Fruit fly (Drosophila melanogaster) whole organism, prepupa: Measurements from ENCODE around the gene Cog2.

Source experiments
- CG10631 ChIP-seq: fragments of 200-800 bp; sonication (Bioruptor generic); optimal IDR thresholded peaks from 2 replicates; lab custom pipeline; 2016; ENCODE audit warnings: missing biosample characterization, missing genetic modification characterization
- CG10669 ChIP-seq: fragments of 200-800 bp; sonication (Bioruptor generic); optimal IDR thresholded peaks from 3 replicates; lab custom pipeline; 2018; ENCODE audit warnings: missing biosample characterization, mild to moderate bottlenecking, missing genetic modification characterization, moderate library complexity
- CG11294 ChIP-seq: fragments of 200-800 bp; sonication (Bioruptor generic); IDR thresholded peaks from 2 replicates; pipeline ENCODE4 v1.3.6; 2022; ENCODE audit warnings: missing biosample characterization, missing genetic modification characterization
- CG11762 ChIP-seq: fragments of 200-800 bp; sonication (Bioruptor generic); optimal IDR thresholded peaks from 3 replicates; lab custom pipeline; 2016; ENCODE audit warnings: missing biosample characterization, missing genetic modification characterization; ENCODE audit not compliant: insufficient read depth
- CG11902 ChIP-seq: fragments of 200-800 bp; sonication (Bioruptor generic); optimal IDR thresholded peaks from 3 replicates; lab custom pipeline; 2016; ENCODE audit warnings: missing biosample characterization, missing genetic modification characterization
- CG15336 ChIP-seq: fragments of 200-800 bp; sonication (Bioruptor generic); IDR thresholded peaks from 2 replicates; pipeline ENCODE4 v1.3.6; 2022; ENCODE audit warnings: missing biosample characterization, missing genetic modification characterization
- CG16779 ChIP-seq: fragments of 200-800 bp; sonication (Bioruptor generic); optimal IDR thresholded peaks from 3 replicates; lab custom pipeline; 2017; ENCODE audit warnings: missing biosample characterization, mild to moderate bottlenecking, missing genetic modification characterization
- CG3032 ChIP-seq: fragments of 200-800 bp; optimal IDR thresholded peaks from 2 replicates; lab custom pipeline; 2019; ENCODE audit warnings: missing biosample characterization, mild to moderate bottlenecking, missing genetic modification characterization, moderate library complexity
- CG31627 ChIP-seq: fragments of 200-800 bp; sonication (Bioruptor generic); optimal IDR thresholded peaks from 3 replicates; lab custom pipeline; 2016; ENCODE audit warnings: missing biosample characterization, missing genetic modification characterization
- CG3919 ChIP-seq: fragments of 200-800 bp; sonication (Bioruptor generic); optimal IDR thresholded peaks from 3 replicates; lab custom pipeline; 2016; ENCODE audit warnings: missing biosample characterization, missing genetic modification characterization
- CG4318 ChIP-seq: fragments of 200-800 bp; sonication (Bioruptor generic); optimal IDR thresholded peaks from 3 replicates; lab custom pipeline; 2017; ENCODE audit warnings: missing biosample characterization, mild to moderate bottlenecking, missing genetic modification characterization
- CG6163 ChIP-seq: fragments of 200-800 bp; sonication (Bioruptor generic); IDR thresholded peaks from 3 replicates; pipeline ENCODE4 v1.3.6; 2022; ENCODE audit warnings: missing biosample characterization, missing genetic modification characterization
- CG6792 ChIP-seq: fragments of 200-800 bp; sonication (Bioruptor generic); optimal IDR thresholded peaks from 3 replicates; lab custom pipeline; 2016; ENCODE audit warnings: missing biosample characterization, missing genetic modification characterization
- CG6808 ChIP-seq: fragments of 200-800 bp; sonication (Bioruptor generic); optimal IDR thresholded peaks from 3 replicates; lab custom pipeline; 2017; ENCODE audit warnings: missing biosample characterization, missing genetic modification characterization, mild to moderate bottlenecking, moderate library complexity, missing genetic modification reagents
- CG6854 ChIP-seq: fragments of 200-800 bp; sonication (Bioruptor generic); optimal IDR thresholded peaks from 2 replicates; lab custom pipeline; 2017; ENCODE audit warnings: missing biosample characterization, mild to moderate bottlenecking, missing genetic modification characterization
- CG7368 ChIP-seq: fragments of 200-800 bp; sonication (Bioruptor generic); optimal IDR thresholded peaks from 3 replicates; lab custom pipeline; 2016; ENCODE audit warnings: missing biosample characterization, missing genetic modification characterization
- CG8119 ChIP-seq: fragments of 200-800 bp; sonication (Bioruptor generic); IDR thresholded peaks from 3 replicates; pipeline ENCODE4 v1.3.6; 2022; ENCODE audit warnings: missing biosample characterization, missing genetic modification characterization
- CG8632 ChIP-seq: fragments of 200-800 bp; sonication (Bioruptor generic); optimal IDR thresholded peaks from 3 replicates; lab custom pipeline; 2016; ENCODE audit warnings: missing biosample characterization, missing genetic modification characterization
- CG9139 ChIP-seq: fragments of 200-800 bp; sonication (Bioruptor generic); optimal IDR thresholded peaks from 3 replicates; lab custom pipeline; 2017; ENCODE audit warnings: missing biosample characterization, mild to moderate bottlenecking, missing genetic modification characterization
- Eip75B ChIP-seq: fragments of 200-800 bp; sonication (Bioruptor generic); optimal IDR thresholded peaks from 3 replicates; lab custom pipeline; 2016; ENCODE audit warnings: missing biosample characterization, missing genetic modification characterization
- Eip78C ChIP-seq: fragments of 200-800 bp; sonication (Bioruptor generic); peaks from one replicate; lab custom pipeline; 2016; ENCODE audit warnings: missing biosample characterization, missing genetic modification characterization
- Ets21C ChIP-seq: fragments of 200-800 bp; sonication (Bioruptor generic); optimal IDR thresholded peaks from 3 replicates; lab custom pipeline; 2016; ENCODE audit warnings: missing biosample characterization, missing genetic modification characterization
- Gug ChIP-seq: fragments of 200-800 bp; sonication (Bioruptor generic); IDR thresholded peaks from 2 replicates; pipeline ENCODE4 v1.3.6; 2022; ENCODE audit warnings: missing biosample characterization, missing genetic modification characterization
- Hr38 ChIP-seq: sonication (Bioruptor generic); optimal IDR thresholded peaks from 2 replicates; lab custom pipeline; 2016; ENCODE audit warnings: missing biosample characterization, missing genetic modification characterization
- Hr39 ChIP-seq: fragments of 200-800 bp; sonication (Bioruptor generic); optimal IDR thresholded peaks from 2 replicates; lab custom pipeline; 2016; ENCODE audit warnings: missing biosample characterization, missing genetic modification characterization
- Lpt ChIP-seq: fragments of 200-800 bp; sonication (Bioruptor generic); optimal IDR thresholded peaks from 3 replicates; lab custom pipeline; 2016; ENCODE audit warnings: missing biosample characterization, missing genetic modification characterization
- Met ChIP-seq: fragments of 200-800 bp; sonication (Bioruptor generic); optimal IDR thresholded peaks from 3 replicates; lab custom pipeline; 2016; ENCODE audit warnings: missing biosample characterization, missing genetic modification characterization
- OdsH ChIP-seq: fragments of 200-800 bp; sonication (Bioruptor generic); optimal IDR thresholded peaks from 3 replicates; lab custom pipeline; 2016; ENCODE audit warnings: missing biosample characterization, missing genetic modification characterization
- Smox ChIP-seq: fragments of 200-800 bp; sonication (Bioruptor generic); optimal IDR thresholded peaks from 3 replicates; lab custom pipeline; 2016; ENCODE audit warnings: missing biosample characterization, missing genetic modification characterization
- Sox102F ChIP-seq: fragments of 200-800 bp; sonication (Bioruptor generic); optimal IDR thresholded peaks from 2 replicates; lab custom pipeline; 2016; ENCODE audit warnings: missing biosample characterization, mild to moderate bottlenecking, missing genetic modification characterization
- achi ChIP-seq: fragments of 200-800 bp; sonication (Bioruptor generic); optimal IDR thresholded peaks from 3 replicates; lab custom pipeline; 2016; ENCODE audit warnings: missing biosample characterization, missing genetic modification characterization
- acj6 ChIP-seq: fragments of 200-800 bp; sonication (Bioruptor generic); optimal IDR thresholded peaks from 3 replicates; lab custom pipeline; 2016; ENCODE audit warnings: missing biosample characterization, missing genetic modification characterization
- cyc ChIP-seq: fragments of 200-800 bp; sonication (Bioruptor generic); optimal IDR thresholded peaks from 3 replicates; lab custom pipeline; 2016; ENCODE audit warnings: missing biosample characterization, missing genetic modification characterization
- dac ChIP-seq: fragments of 200-800 bp; sonication (Bioruptor generic); optimal IDR thresholded peaks from 2 replicates; lab custom pipeline; 2017; ENCODE audit warnings: missing biosample characterization, mild to moderate bottlenecking, missing genetic modification characterization
- dsx ChIP-seq: fragments of 200-800 bp; optimal IDR thresholded peaks from 3 replicates; lab custom pipeline; 2019; ENCODE audit warnings: missing biosample characterization, mild to moderate bottlenecking, missing genetic modification characterization, moderate library complexity; ENCODE audit not compliant: poor library complexity, severe bottlenecking
- eg ChIP-seq: fragments of 200-800 bp; sonication (Bioruptor generic); IDR thresholded peaks from 3 replicates; pipeline ENCODE4 v1.3.6; 2022; ENCODE audit warnings: missing biosample characterization, missing genetic modification characterization
- esn ChIP-seq: fragments of 200-800 bp; sonication (Bioruptor generic); optimal IDR thresholded peaks from 2 replicates; lab custom pipeline; 2016; ENCODE audit warnings: missing biosample characterization, mild to moderate bottlenecking, missing genetic modification characterization, moderate library complexity
- fd59A ChIP-seq: fragments of 200-800 bp; sonication (Bioruptor generic); optimal IDR thresholded peaks from 2 replicates; lab custom pipeline; 2017; ENCODE audit warnings: missing biosample characterization, mild to moderate bottlenecking, missing genetic modification characterization, missing genetic modification reagents
- fd85E ChIP-seq: fragments of 200-800 bp; sonication (Bioruptor generic); optimal IDR thresholded peaks from 3 replicates; lab custom pipeline; 2016; ENCODE audit warnings: missing biosample characterization, missing genetic modification characterization
- net ChIP-seq: fragments of 200-800 bp; sonication (Bioruptor generic); optimal IDR thresholded peaks from 3 replicates; lab custom pipeline; 2016; ENCODE audit warnings: missing biosample characterization, missing genetic modification characterization
- pdm3 ChIP-seq: fragments of 200-800 bp; sonication (Bioruptor generic); optimal IDR thresholded peaks from 3 replicates; lab custom pipeline; 2016; ENCODE audit warnings: missing biosample characterization, missing genetic modification characterization
- salr ChIP-seq, 2 experiments: fragments of 200-800 bp; sonication (Bioruptor generic); optimal IDR thresholded peaks; 3 replicates each; lab custom pipeline; 2016 to 2018; ENCODE audit warnings: missing biosample characterization in 2 of 2, missing genetic modification characterization in 2 of 2, mild to moderate bottlenecking in 1 of 2
- ss ChIP-seq, 2 experiments: fragments of 200-800 bp; sonication (Bioruptor generic); optimal IDR thresholded peaks; 2 replicates in 1 of 2; 3 replicates in 1 of 2; lab custom pipeline; 2017 to 2018; ENCODE audit warnings: mild to moderate bottlenecking in 2 of 2, missing biosample characterization in 2 of 2, missing genetic modification characterization in 2 of 2, moderate library complexity in 1 of 2
- svp ChIP-seq: fragments of 200-800 bp; sonication (Bioruptor generic); peaks from one replicate; lab custom pipeline; 2016; ENCODE audit warnings: missing biosample characterization, missing genetic modification characterization
- topi ChIP-seq: fragments of 200-800 bp; sonication (Bioruptor generic); optimal IDR thresholded peaks from 3 replicates; lab custom pipeline; 2016; ENCODE audit warnings: missing biosample characterization, missing genetic modification characterization
- vri ChIP-seq: fragments of 200-800 bp; sonication (Bioruptor generic); optimal IDR thresholded peaks from 3 replicates; lab custom pipeline; 2016; ENCODE audit warnings: missing biosample characterization, mild to moderate bottlenecking, missing genetic modification characterization

Cog2 gene

DNA sequence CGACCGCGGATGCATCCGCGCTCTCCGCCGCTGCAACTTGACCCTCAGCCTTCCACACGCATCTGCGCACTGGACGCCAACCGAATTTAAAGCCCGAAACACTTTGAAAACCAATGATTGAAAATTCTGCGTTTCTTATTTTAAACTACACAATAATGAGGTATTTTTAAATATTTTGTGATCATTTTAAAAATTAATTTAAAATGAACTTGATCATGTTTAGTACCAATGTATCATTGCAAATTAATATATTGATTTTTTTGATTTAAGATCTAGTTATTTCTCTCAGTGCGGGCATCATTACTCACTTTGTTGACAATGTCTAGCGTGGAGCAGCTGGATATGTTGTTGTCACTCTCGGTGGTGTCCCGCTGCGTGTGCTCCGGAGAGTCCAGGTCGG is 5.4 kb upstream of the Cog2 start (continued):
- TF ChIP-seq Eip78C (GFP tag; lab: Kevin White, UChicago): peak; percentile 73
- TF ChIP-seq CG6163 (GFP tag; lab: Robert Waterston, UW): peak; percentile 60; the same call in 2 of the 3 replicates

DNA sequence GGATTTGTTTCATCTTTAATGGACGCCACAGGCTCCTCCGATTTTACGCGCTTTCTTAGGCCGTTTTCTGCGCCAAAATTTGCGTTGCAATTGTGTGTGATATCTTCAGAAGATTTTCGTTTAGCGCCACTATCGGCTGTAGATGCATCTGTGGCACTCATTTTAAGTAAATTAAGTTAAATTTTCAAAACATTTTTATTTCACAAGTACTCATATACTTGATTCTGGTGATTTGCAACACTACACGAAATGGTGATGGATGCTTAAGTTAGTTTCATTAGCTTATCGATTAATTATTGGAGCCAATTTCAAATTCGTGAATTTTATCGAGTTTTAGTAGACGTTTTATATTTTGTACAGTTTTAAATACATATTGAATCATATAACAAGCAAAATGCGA is 2.2 kb upstream of the Cog2 start, which contains the start of gene CG6171:
CG6171 (minus strand) TSS at position 250 of the 400 bp plus-strand sequence.
- TF ChIP-seq vri: no peak
- TF ChIP-seq CG6792 (GFP tag; lab: Kevin White, UChicago): no peak
- TF ChIP-seq CG11762 (GFP tag; lab: Kevin White, UChicago): no peak
- peak; percentile 52 for TF ChIP-seq Eip78C (GFP tag; lab: Kevin White, UChicago)
- TF ChIP-seq Ets21C: no peak
- peak; percentile 34 for TF ChIP-seq esn

DNA sequence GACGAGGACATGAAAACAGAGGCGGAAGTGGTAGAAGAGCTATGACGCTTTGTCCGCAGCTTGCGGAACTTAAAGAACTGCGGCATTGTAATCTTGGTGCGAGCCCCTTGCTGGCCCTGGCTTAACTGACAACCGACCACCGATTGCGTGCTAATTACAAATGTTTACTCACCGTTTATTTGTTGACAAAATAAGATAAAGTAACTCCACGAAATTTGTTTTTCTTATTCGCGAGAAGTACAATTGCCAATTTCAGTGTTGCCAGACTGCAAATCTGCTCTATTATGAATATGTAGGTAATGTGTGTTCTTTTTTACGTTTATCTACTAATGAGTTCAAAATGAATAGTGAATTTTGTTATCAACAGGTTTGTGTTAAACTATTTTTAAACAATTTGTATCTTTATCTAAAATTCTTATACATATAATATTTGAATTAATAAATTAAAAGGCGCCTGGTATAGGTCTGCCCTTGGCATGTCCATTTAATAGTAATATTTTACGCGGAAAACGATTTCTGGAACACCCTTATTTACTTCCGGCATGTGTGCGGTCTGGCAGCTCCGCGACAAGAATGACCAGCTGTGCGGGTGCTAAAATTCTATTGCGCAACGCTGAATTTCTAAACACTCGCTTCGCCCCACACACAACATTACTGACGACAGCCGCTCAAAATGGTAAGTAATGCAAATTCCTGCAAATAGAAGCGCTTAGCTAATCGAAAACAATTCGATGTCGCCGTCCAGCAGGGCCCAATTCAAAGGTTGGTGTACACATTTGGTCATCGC is 4.6 kb downstream of the Cog2 start, which contains the start of the genes Atg4b and Hibch:
Atg4b (minus strand) TSS at position 280 of the 787 bp plus-strand sequence.
Hibch (plus strand) TSS at position 585 of the 787 bp plus-strand sequence.
- TF ChIP-seq cyc (GFP tag; lab: Kevin White, UChicago) (peak; percentile 83), CG3032 (tag; lab: Kevin White, UChicago) (peak; percentile 91), CG9139 (GFP tag; lab: Kevin White, UChicago) (no peak), Eip78C (GFP tag; lab: Kevin White, UChicago) (peak; percentile 82), topi (GFP tag; lab: Kevin White, UChicago) (peak; percentile 62), Eip75B (GFP tag; lab: Kevin White, UChicago) (no peak), dac (peak; percentile 72), pdm3 (GFP tag; lab: Kevin White, UChicago) (no peak), CG10631 (peak; percentile 90), Gug (GFP tag; lab: Robert Waterston, UW) (peak; percentile 83), CG15336 (GFP tag; lab: Robert Waterston, UW) (peak; percentile 66), CG7368 (GFP tag; lab: Kevin White, UChicago) (peak; percentile 67), CG6808 (GFP tag; lab: Kevin White, UChicago) (no peak), Sox102F (GFP tag; lab: Kevin White, UChicago) (no peak), Lpt (no peak), CG10669 (peak; percentile 100), CG4318 (GFP tag; lab: Kevin White, UChicago) (no peak), dsx (peak; percentile 9), CG11294 (peak; percentile 67; the same call in 1 of the 2 replicates), fd59A (GFP tag; lab: Kevin White, UChicago) (peak; percentile 60), CG11902 (GFP tag; lab: Kevin White, UChicago) (peak; percentile 85), CG6792 (GFP tag; lab: Kevin White, UChicago) (peak; percentile 77), CG6854 (GFP tag; lab: Kevin White, UChicago) (peak; percentile 80), achi (no peak), acj6 (GFP tag; lab: Kevin White, UChicago) (no peak), CG3919 (GFP tag; lab: Kevin White, UChicago) (no peak), eg (GFP tag; lab: Robert Waterston, UW) (peak; percentile 79), Met (no peak), CG16779 (tag; lab: Kevin White, UChicago) (no peak), CG8632 (GFP tag; lab: Kevin White, UChicago) (peak; percentile 73), fd85E (GFP tag; lab: Kevin White, UChicago) (no peak), salr (GFP tag; optimal IDR thresholded peaks at IDR 0.05; lab: Kevin White, UChicago) (peak in 1 of 2 experiments; percentile 62), CG8119 (GFP tag; lab: Robert Waterston, UW) (peak; percentile 63; the same call in 2 of the 3 replicates), ss (GFP tag; optimal IDR thresholded peaks at IDR 0.05; lab: Kevin White, UChicago) (no peak), CG31627 (GFP tag; lab: Kevin White, UChicago) (peak; percentile 61), net (no peak), Hr39 (GFP tag; lab: Kevin White, UChicago) (no peak), OdsH (GFP tag; lab: Kevin White, UChicago) (no peak), svp (no peak), Hr38 (GFP tag; lab: Kevin White, UChicago) (no peak), CG6163 (GFP tag; lab: Robert Waterston, UW) (peak; percentile 68; the same call in 2 of the 3 replicates), vri (peak; percentile 93), Smox (no peak)
